Fruit fly (Drosophila melanogaster): ENCODE results near the gene CG14689.

CG14689 gene

dm6 chr3R:10677245-10677902, 33.7 kb downstream of the CG14689 start, which contains the start of gene CG6465 (continued):
- TF ChIP-seq Kr (GFP tag; optimal IDR thresholded peaks at IDR 0.05) (no peak), CG10274 (GFP tag; optimal IDR thresholded peaks at IDR 0.05) (peak; percentile 32), Sry-δ (GFP tag; optimal IDR thresholded peaks at IDR 0.05) (no peak), CG10654 (GFP tag; optimal IDR thresholded peaks at IDR 0.05) (no peak), CG11723 (GFP tag; optimal IDR thresholded peaks at IDR 0.05) (no peak), CG11085 (GFP tag; IDR thresholded peaks at IDR 0.05) (no peak), Optix (GFP tag; IDR thresholded peaks at IDR 0.05) (no peak), CG11398 (GFP tag; optimal IDR thresholded peaks at IDR 0.05) (no peak), crol (GFP tag; IDR thresholded peaks at IDR 0.05) (no peak), vvl (GFP tag; IDR thresholded peaks at IDR 0.05) (peak; percentile 84), CG8359 (GFP tag; optimal IDR thresholded peaks at IDR 0.05; ENCODE audit: borderline replicate concordance) (no peak), Ada2b (GFP tag; IDR thresholded peaks at IDR 0.05) (no peak), schlank (tag; optimal IDR thresholded peaks at IDR 0.05) (no peak), crp (GFP tag; optimal IDR thresholded peaks at IDR 0.05) (no peak), CG12299 (tag; optimal IDR thresholded peaks at IDR 0.05) (no peak), Six4 (GFP tag; optimal IDR thresholded peaks at IDR 0.05) (no peak), CG34224 (GFP tag; IDR thresholded peaks at IDR 0.05; ENCODE audit: partially characterized antibody) (no peak), jumu (GFP tag; optimal IDR thresholded peaks at IDR 0.05) (no peak), CG32772 (GFP tag; IDR thresholded peaks at IDR 0.05) (no peak), CG4360 (GFP tag; IDR thresholded peaks at IDR 0.05) (no peak), CG14441 (GFP tag; IDR thresholded peaks at IDR 0.05) (no peak), CG14014 (GFP tag; IDR thresholded peaks at IDR 0.05) (no peak), row (GFP tag; IDR thresholded peaks at IDR 0.05) (peak; percentile 53; the same call in 2 of the 3 replicates), her (GFP tag; optimal IDR thresholded peaks at IDR 0.05) (no peak), dysf (GFP tag; IDR thresholded peaks at IDR 0.05) (peak; percentile 62; the same call in 2 of the 3 replicates), gem (tag; optimal IDR thresholded peaks at IDR 0.05) (peak; percentile 15), lbe (GFP tag; optimal IDR thresholded peaks at IDR 0.05) (no peak), CG2875 (GFP tag; optimal IDR thresholded peaks at IDR 0.05) (no peak), CG3065 (GFP tag; optimal IDR thresholded peaks at IDR 0.05) (no peak), Opbp (GFP tag; IDR thresholded peaks at IDR 0.05; ENCODE audit: partially characterized antibody) (peak; percentile 57; the same call in 1 of the 3 replicates), bsh (GFP tag; optimal IDR thresholded peaks at IDR 0.05) (no peak), CG2889 (GFP tag; IDR thresholded peaks at IDR 0.05) (no peak), E2f2 (GFP tag; IDR thresholded peaks at IDR 0.05) (peak; percentile 47; the same call in 1 of the 2 replicates), Ssrp (tag; optimal IDR thresholded peaks at IDR 0.05) (no peak), bbx (GFP tag; IDR thresholded peaks at IDR 0.05; ENCODE audit: partially characterized antibody) (no peak), Dek (tag; optimal IDR thresholded peaks at IDR 0.05) (peak; percentile 46), CG15601 (tag; optimal IDR thresholded peaks at IDR 0.05) (peak; percentile 70), CG4617 (GFP tag; optimal IDR thresholded peaks at IDR 0.05; ENCODE audit: borderline replicate concordance) (no peak), CG11560 (tag; IDR thresholded peaks at IDR 0.05) (no peak), Ravus (GFP tag; IDR thresholded peaks at IDR 0.05) (no peak), CG12071 (GFP tag; optimal IDR thresholded peaks at IDR 0.05) (no peak), gfzf (GFP tag; optimal IDR thresholded peaks at IDR 0.05) (peak; percentile 27), CG4282 (GFP tag; optimal IDR thresholded peaks at IDR 0.05) (peak; percentile 29), CG15269 (tag; optimal IDR thresholded peaks at IDR 0.05) (no peak), slp2 (GFP tag; optimal IDR thresholded peaks at IDR 0.05) (no peak), CG14710 (tag; optimal IDR thresholded peaks at IDR 0.05) (peak; percentile 4), btn (GFP tag; optimal IDR thresholded peaks at IDR 0.05) (no peak), tap (tag; optimal IDR thresholded peaks at IDR 0.05) (no peak), Atf6 (GFP tag; IDR thresholded peaks at IDR 0.05) (no peak), CG13894 (tag; optimal IDR thresholded peaks at IDR 0.05) (peak; percentile 76)

Measured in whole organism, embryonic.